Worm (Caenorhabditis elegans) whole organism, L2 larva: ENCODE results near the gene C29F4.3.

ENCODE experiments used
- aly-2 ChIP-seq: fragments of 150-350 bp; optimal IDR thresholded peaks from 2 replicates; lab custom pipeline; 2014; ENCODE audit warnings: missing biosample characterization, missing genetic modification characterization
- ceh-16 ChIP-seq: fragments of 150-350 bp; optimal IDR thresholded peaks from 2 replicates; lab custom pipeline; 2014; ENCODE audit warnings: missing biosample characterization, missing genetic modification characterization
- elt-3 ChIP-seq: sonication (generic microtip); optimal IDR thresholded peaks from 2 replicates; lab custom pipeline; 2017; ENCODE audit warnings: missing biosample characterization, missing genetic modification characterization
- lin-13 ChIP-seq: fragments of 150-350 bp; optimal IDR thresholded peaks from 2 replicates; lab custom pipeline; 2014; ENCODE audit warnings: missing biosample characterization, missing genetic modification reagents, missing genetic modification characterization
- nhr-11 ChIP-seq: fragments of 150-350 bp; optimal IDR thresholded peaks from 2 replicates; lab custom pipeline; 2014; ENCODE audit warnings: missing biosample characterization, missing genetic modification characterization
- nhr-23 ChIP-seq: fragments of 150-350 bp; optimal IDR thresholded peaks from 2 replicates; lab custom pipeline; 2014; ENCODE audit warnings: missing biosample characterization, missing genetic modification reagents, missing genetic modification characterization
- nhr-25 ChIP-seq: fragments of 150-350 bp; sonication (generic microtip); optimal IDR thresholded peaks from 3 replicates; lab custom pipeline; 2014; ENCODE audit warnings: missing biosample characterization, missing genetic modification characterization
- ztf-1 ChIP-seq: fragments of 200-800 bp; sonication (Bioruptor generic); conservative IDR thresholded peaks from 2 replicates; pipeline ENCODE4 v1.3.6; 2022; ENCODE audit warnings: missing genetic modification characterization, missing compliant biosample characterization

DNA sequence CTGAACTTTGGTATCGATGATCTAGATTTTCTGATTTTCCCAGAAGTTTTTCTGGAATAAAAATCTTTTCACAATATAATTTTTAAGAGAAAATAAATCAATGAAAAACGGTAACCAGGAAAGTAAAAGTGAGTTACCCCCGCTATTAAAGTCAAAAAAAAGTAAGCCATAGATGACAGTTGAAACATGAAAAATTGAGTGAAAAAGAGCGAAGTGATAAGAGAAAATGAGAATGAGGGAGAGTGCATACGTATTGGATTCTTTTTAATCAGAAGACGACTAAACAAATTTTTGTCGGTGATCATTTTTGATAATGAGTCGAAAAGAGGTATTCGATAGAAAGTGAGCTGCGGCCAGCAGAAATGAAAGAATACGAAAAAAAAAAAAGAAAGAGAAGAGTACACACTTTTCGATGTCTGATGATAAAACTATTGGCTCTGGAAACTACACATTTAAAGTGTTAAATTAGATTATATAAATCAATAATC, 35.8 kb upstream of the C29F4.3 start, which contains the start of gene gtl-1:
- TF ChIP-seq nhr-23 (tag; lab: Kevin White, UChicago) (no peak), lin-13 (GFP tag; lab: Kevin White, UChicago) (no peak), nhr-11 (no peak), aly-2 (tag; lab: Kevin White, UChicago) (no peak), ceh-16 (tag; lab: Kevin White, UChicago) (no peak), ztf-1 (GFP tag; lab: Robert Waterston, UW) (no peak), nhr-25 (tag; lab: Kevin White, UChicago) (no peak), elt-3 (no peak)
